Worm (Caenorhabditis elegans): ENCODE data around the gene mop-25.1.

DNA sequence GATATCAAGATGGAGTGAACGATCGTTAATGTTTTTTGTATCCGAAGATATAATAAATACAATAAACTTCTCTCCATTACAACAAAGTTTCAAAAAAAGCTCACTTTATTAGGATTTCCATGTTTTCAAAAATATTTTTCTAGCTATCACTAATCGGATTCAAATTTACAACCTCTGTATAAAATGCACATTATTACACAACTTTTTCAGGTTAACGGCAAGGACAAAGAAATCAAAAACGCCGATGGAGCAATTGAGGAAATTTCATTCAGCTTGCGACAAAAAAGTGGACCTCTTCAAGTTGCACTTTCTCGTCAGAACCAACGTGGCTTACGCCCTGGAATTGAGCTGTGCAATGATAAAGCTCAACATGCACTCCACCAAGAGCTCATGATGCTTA is 5.1 kb upstream of the mop-25.1 start:
- TF ChIP-seq tab-1 (GFP tag; IDR thresholded peaks at IDR 0.05), result no peak
- TF ChIP-seq cog-1 (tag; optimal IDR thresholded peaks at IDR 0.05), result no peak
- TF ChIP-seq flt-1 (GFP tag; IDR thresholded peaks at IDR 0.05), result no peak
